Worm (Caenorhabditis elegans): Measurements from ENCODE around the gene F58A6.1.

Gene F58A6.1

ce11 chrII:5183207-5183606 lies 40.5 kb downstream of the F58A6.1 start:
- TF ChIP-seq drap-1 (GFP tag; optimal IDR thresholded peaks at IDR 0.05) = no peak
- no peak for TF ChIP-seq unc-62 (GFP tag; optimal IDR thresholded peaks at IDR 0.05)
- TF ChIP-seq flh-1 (GFP tag; optimal IDR thresholded peaks at IDR 0.05) = no peak
- TF ChIP-seq ceh-83 (GFP tag; optimal IDR thresholded peaks at IDR 0.05) = no peak
- no peak for TF ChIP-seq nhr-237 (tag; optimal IDR thresholded peaks at IDR 0.05)
- no peak for TF ChIP-seq mep-1 (tag; optimal IDR thresholded peaks at IDR 0.05)
- TF ChIP-seq elt-3 (tag; optimal IDR thresholded peaks at IDR 0.05) = no peak
- no peak for TF ChIP-seq elt-1 (tag; optimal IDR thresholded peaks at IDR 0.05; ENCODE audit: borderline replicate concordance, insufficient read depth)
- no peak for TF ChIP-seq ceh-39 (tag; optimal IDR thresholded peaks at IDR 0.05)
- no peak for TF ChIP-seq cnd-1 (tag; optimal IDR thresholded peaks at IDR 0.05)
- no peak for TF ChIP-seq sem-2 (GFP tag; optimal IDR thresholded peaks at IDR 0.05)
- no peak for TF ChIP-seq mls-2 (tag; optimal IDR thresholded peaks at IDR 0.05)
- TF ChIP-seq ces-1 (GFP tag; optimal IDR thresholded peaks at IDR 0.05) = no peak
- no peak for TF ChIP-seq nhr-12 (tag; optimal IDR thresholded peaks at IDR 0.05)

ce11 chrII:5184661-5185545 lies 42.2 kb downstream of the F58A6.1 start:
- TF ChIP-seq sem-2 (GFP tag; optimal IDR thresholded peaks at IDR 0.05) (no peak), snpc-4 (tag; optimal IDR thresholded peaks at IDR 0.05) (no peak), elt-3 (tag; optimal IDR thresholded peaks at IDR 0.05) (no peak), lin-13 (tag; optimal IDR thresholded peaks at IDR 0.05) (no peak), ceh-83 (GFP tag; optimal IDR thresholded peaks at IDR 0.05) (no peak), blmp-1 (tag; optimal IDR thresholded peaks at IDR 0.05) (no peak), nhr-2 (tag; optimal IDR thresholded peaks at IDR 0.05) (no peak), hlh-1 (tag; optimal IDR thresholded peaks at IDR 0.05) (no peak), nhr-28 (tag; optimal IDR thresholded peaks at IDR 0.05) (no peak), sptf-1 (tag; optimal IDR thresholded peaks at IDR 0.05) (no peak), mab-5 (tag; optimal IDR thresholded peaks at IDR 0.05) (no peak)

ce11 chrII:5185955-5186539 lies 43.3 kb downstream of the F58A6.1 start:
- TF ChIP-seq drap-1 (GFP tag; optimal IDR thresholded peaks at IDR 0.05) (no peak), ces-1 (GFP tag; optimal IDR thresholded peaks at IDR 0.05) (no peak), bed-3 (GFP tag; optimal IDR thresholded peaks at IDR 0.05) (no peak), pha-4 (tag; optimal IDR thresholded peaks at IDR 0.05) (no peak), ham-2 (GFP tag; optimal IDR thresholded peaks at IDR 0.05) (no peak), cnd-1 (tag; optimal IDR thresholded peaks at IDR 0.05) (no peak), nhr-76 (tag; optimal IDR thresholded peaks at IDR 0.05) (no peak), hlh-1 (tag; optimal IDR thresholded peaks at IDR 0.05) (no peak), unc-62 (GFP tag; optimal IDR thresholded peaks at IDR 0.05) (no peak), lin-13 (tag; optimal IDR thresholded peaks at IDR 0.05) (no peak), ceh-83 (GFP tag; optimal IDR thresholded peaks at IDR 0.05) (no peak), elt-1 (tag; optimal IDR thresholded peaks at IDR 0.05; ENCODE audit: borderline replicate concordance, insufficient read depth) (no peak), lsy-2 (tag; optimal IDR thresholded peaks at IDR 0.05) (no peak), mab-5 (tag; optimal IDR thresholded peaks at IDR 0.05) (no peak), ceh-39 (tag; optimal IDR thresholded peaks at IDR 0.05) (no peak), sptf-1 (tag; optimal IDR thresholded peaks at IDR 0.05) (no peak)

ce11 chrII:5186870-5187269 lies 44.2 kb downstream of the F58A6.1 start:
- TF ChIP-seq lin-32 (GFP tag; optimal IDR thresholded peaks at IDR 0.05) (no peak), ztf-11 (tag; optimal IDR thresholded peaks at IDR 0.05) (no peak), ces-1 (GFP tag; optimal IDR thresholded peaks at IDR 0.05) (no peak), nhr-237 (tag; optimal IDR thresholded peaks at IDR 0.05) (no peak), sem-2 (GFP tag; optimal IDR thresholded peaks at IDR 0.05) (no peak), ceh-39 (tag; optimal IDR thresholded peaks at IDR 0.05) (no peak), unc-62 (GFP tag; optimal IDR thresholded peaks at IDR 0.05) (no peak), nhr-12 (tag; optimal IDR thresholded peaks at IDR 0.05) (no peak), bed-3 (GFP tag; optimal IDR thresholded peaks at IDR 0.05) (no peak), ceh-83 (GFP tag; optimal IDR thresholded peaks at IDR 0.05) (no peak), lsy-2 (tag; optimal IDR thresholded peaks at IDR 0.05) (no peak), snpc-4 (tag; optimal IDR thresholded peaks at IDR 0.05) (no peak), nhr-28 (tag; optimal IDR thresholded peaks at IDR 0.05) (no peak), drap-1 (GFP tag; optimal IDR thresholded peaks at IDR 0.05) (no peak), mep-1 (tag; optimal IDR thresholded peaks at IDR 0.05) (no peak), hlh-1 (tag; optimal IDR thresholded peaks at IDR 0.05) (no peak)
